Fruit fly (Drosophila melanogaster): Measurements from ENCODE around the gene qless.

DNA sequence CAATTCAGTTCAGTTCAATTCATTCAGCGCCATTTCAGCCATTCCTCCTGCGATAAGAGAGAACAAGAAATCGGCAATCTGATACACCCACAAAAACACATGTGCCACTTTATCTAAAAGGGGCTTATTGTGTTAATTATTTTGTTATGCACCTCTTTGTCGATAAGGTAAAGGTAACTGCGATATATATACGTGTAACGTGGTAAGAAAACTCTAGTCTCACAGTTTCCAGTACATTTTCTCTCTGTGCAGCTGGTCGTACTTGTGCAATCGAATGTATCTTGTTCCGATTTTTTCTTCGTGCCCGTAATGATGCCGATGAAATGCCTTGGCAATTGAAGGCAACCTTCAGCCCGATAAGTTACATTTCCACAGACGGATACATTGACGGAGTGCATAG is 35.1 kb upstream of the qless start:
- no peak for TF ChIP-seq Myc (optimal IDR thresholded peaks at IDR 0.05)
- TF ChIP-seq ttk (optimal IDR thresholded peaks at IDR 0.05) = no peak
